Fruit fly (Drosophila melanogaster) whole organism, embryonic: ENCODE measurements around the gene IntS6.

Experiments
- ATbp ChIP-seq: fragments of 200-800 bp; sonication (Bioruptor generic); optimal IDR thresholded peaks from 2 replicates; lab custom pipeline; 2017; ENCODE audit warnings: missing biosample characterization, mild to moderate bottlenecking, missing genetic modification characterization, missing genetic modification reagents
- B-H2 ChIP-seq: fragments of 200-800 bp; sonication (Bioruptor generic); optimal IDR thresholded peaks from 2 replicates; lab custom pipeline; 2018; ENCODE audit warnings: missing biosample characterization, mild to moderate bottlenecking, missing genetic modification characterization
- BEAF-32 ChIP-seq: fragments of 200-800 bp; sonication (Bioruptor generic); optimal IDR thresholded peaks from 3 replicates; lab custom pipeline; 2017; ENCODE audit warnings: missing biosample characterization, missing genetic modification characterization, mild to moderate bottlenecking, moderate library complexity, missing genetic modification reagents
- CG12219 ChIP-seq: fragments of 200-800 bp; sonication (Bioruptor generic); optimal IDR thresholded peaks from 3 replicates; lab custom pipeline; 2018; ENCODE audit warnings: missing biosample characterization, mild to moderate bottlenecking, missing genetic modification characterization
- CG12391 ChIP-seq: fragments of 200-800 bp; sonication (Bioruptor generic); optimal IDR thresholded peaks from 3 replicates; lab custom pipeline; 2018; ENCODE audit warnings: missing biosample characterization, mild to moderate bottlenecking, missing genetic modification characterization, moderate library complexity
- CG15514 ChIP-seq: fragments of 200-800 bp; sonication (Bioruptor generic); optimal IDR thresholded peaks from 3 replicates; lab custom pipeline; 2017; ENCODE audit warnings: missing biosample characterization, missing genetic modification characterization, mild to moderate bottlenecking, moderate library complexity, missing genetic modification reagents
- CG17186 ChIP-seq: fragments of 200-800 bp; sonication (Bioruptor generic); optimal IDR thresholded peaks from 3 replicates; lab custom pipeline; 2017; ENCODE audit warnings: missing biosample characterization, missing genetic modification reagents, missing genetic modification characterization
- CG17385 ChIP-seq: fragments of 200-800 bp; sonication (Bioruptor generic); optimal IDR thresholded peaks from 3 replicates; lab custom pipeline; 2018; ENCODE audit warnings: missing biosample characterization, mild to moderate bottlenecking, missing genetic modification characterization
- CG18011 ChIP-seq: fragments of 200-800 bp; sonication (Bioruptor generic); optimal IDR thresholded peaks from 2 replicates; lab custom pipeline; 2017; ENCODE audit warnings: missing biosample characterization, missing genetic modification characterization, mild to moderate bottlenecking, moderate library complexity, missing genotype
- CG2712 ChIP-seq: fragments of 200-800 bp; optimal IDR thresholded peaks from 3 replicates; lab custom pipeline; 2019; ENCODE audit warnings: missing biosample characterization, mild to moderate bottlenecking, missing genetic modification characterization, moderate library complexity
- CG6854 ChIP-seq: fragments of 200-800 bp; sonication (Bioruptor generic); optimal IDR thresholded peaks from 3 replicates; lab custom pipeline; 2017; ENCODE audit warnings: missing biosample characterization, mild to moderate bottlenecking, missing genetic modification characterization
- CG9215 ChIP-seq: fragments of 200-800 bp; sonication (Bioruptor generic); IDR thresholded peaks from 2 replicates; pipeline ENCODE4 v1.3.6; 2022; ENCODE audit warnings: missing biosample characterization, missing genetic modification characterization
- CG9817 ChIP-seq: fragments of 200-800 bp; sonication (Bioruptor generic); optimal IDR thresholded peaks from 2 replicates; lab custom pipeline; 2018; ENCODE audit warnings: missing biosample characterization, mild to moderate bottlenecking, missing genetic modification characterization, moderate library complexity
- D19A ChIP-seq: fragments of 200-800 bp; optimal IDR thresholded peaks from 3 replicates; lab custom pipeline; 2019; ENCODE audit warnings: missing biosample characterization, mild to moderate bottlenecking, missing genetic modification characterization, moderate library complexity
- Dll ChIP-seq: fragments of 200-800 bp; sonication (Bioruptor generic); IDR thresholded peaks from 4 replicates; pipeline ENCODE4 v1.3.6; 2022; ENCODE audit warnings: missing biosample characterization, missing genetic modification characterization; ENCODE audit not compliant: partially characterized antibody
- Eip74EF ChIP-seq, 2 experiments: fragments of 200-800 bp in 1 of 2; fragments of >200 bp in 1 of 2; sonication (Bioruptor generic) in 1 of 2; optimal IDR thresholded peaks; 2 replicates each; lab custom pipeline; 2017 to 2019; ENCODE audit warnings: missing biosample characterization in 2 of 2, missing genetic modification characterization in 2 of 2, mild to moderate bottlenecking in 1 of 2, moderate library complexity in 1 of 2
- GATAe ChIP-seq: fragments of 200-800 bp; sonication (Bioruptor generic); conservative IDR thresholded peaks from 2 replicates; pipeline ENCODE4 v1.3.6; 2022; ENCODE audit warnings: missing biosample characterization, missing genetic modification characterization
- Hmr ChIP-seq: fragments of 200-800 bp; sonication (Bioruptor generic); optimal IDR thresholded peaks from 3 replicates; lab custom pipeline; 2017; ENCODE audit warnings: mild to moderate bottlenecking, missing biosample characterization, missing genetic modification reagents, missing genetic modification characterization
- Lpt ChIP-seq: fragments of >200 bp; optimal IDR thresholded peaks from 2 replicates; lab custom pipeline; 2018; ENCODE audit warnings: missing biosample characterization, missing genetic modification characterization
- MTF-1 ChIP-seq: fragments of 200-800 bp; sonication (Bioruptor generic); optimal IDR thresholded peaks from 2 replicates; lab custom pipeline; 2018; ENCODE audit warnings: missing biosample characterization, mild to moderate bottlenecking, missing genetic modification characterization, borderline replicate concordance
- Mes4 ChIP-seq: fragments of 200-800 bp; sonication (Bioruptor generic); optimal IDR thresholded peaks from 2 replicates; lab custom pipeline; 2016; ENCODE audit warnings: missing biosample characterization, missing genetic modification characterization
- NK7.1 ChIP-seq: fragments of 200-800 bp; sonication (Bioruptor generic); optimal IDR thresholded peaks from 3 replicates; lab custom pipeline; 2016; ENCODE audit warnings: missing biosample characterization, missing genetic modification characterization
- Oli ChIP-seq: fragments of 200-800 bp; sonication (Bioruptor generic); optimal IDR thresholded peaks from 2 replicates; lab custom pipeline; 2018; ENCODE audit warnings: missing biosample characterization, mild to moderate bottlenecking, missing genetic modification characterization, moderate library complexity
- Opbp ChIP-seq: fragments of 200-800 bp; sonication (Bioruptor generic); IDR thresholded peaks from 3 replicates; pipeline ENCODE4 v1.3.6; 2022; ENCODE audit warnings: missing biosample characterization, missing genetic modification characterization; ENCODE audit not compliant: partially characterized antibody
- Rx ChIP-seq: fragments of 200-800 bp; sonication (Bioruptor generic); IDR thresholded peaks from 2 replicates; pipeline ENCODE4 v1.3.6; 2022; ENCODE audit warnings: missing biosample characterization, missing genetic modification characterization
- Scr ChIP-seq: fragments of 200-800 bp; sonication (Bioruptor generic); IDR thresholded peaks from 2 replicates; pipeline ENCODE4 v1.3.6; 2022; ENCODE audit warnings: missing biosample characterization, missing genetic modification characterization; ENCODE audit not compliant: partially characterized antibody
- Spps ChIP-seq: fragments of 200-800 bp; sonication (Bioruptor generic); optimal IDR thresholded peaks from 2 replicates; lab custom pipeline; 2018; ENCODE audit warnings: missing biosample characterization, mild to moderate bottlenecking, missing genetic modification characterization
- YL-1 ChIP-seq: fragments of 200-800 bp; sonication (Bioruptor generic); optimal IDR thresholded peaks from 3 replicates; lab custom pipeline; 2017; ENCODE audit warnings: missing biosample characterization, mild to moderate bottlenecking, missing genetic modification characterization
- bcd ChIP-seq: fragments of 200-800 bp; sonication (Bioruptor generic); optimal IDR thresholded peaks from 2 replicates; lab custom pipeline; 2017; ENCODE audit warnings: missing biosample characterization, mild to moderate bottlenecking, missing genetic modification characterization
- cato ChIP-seq: fragments of 200-800 bp; sonication (Bioruptor generic); optimal IDR thresholded peaks from 2 replicates; lab custom pipeline; 2016; ENCODE audit warnings: missing biosample characterization, missing genetic modification characterization, borderline replicate concordance
- ci ChIP-seq: fragments of 200-800 bp; sonication (Bioruptor generic); IDR thresholded peaks from 3 replicates; pipeline ENCODE4 v1.3.6; 2022; ENCODE audit warnings: missing biosample characterization, missing genetic modification characterization
- corto ChIP-seq: fragments of 200-800 bp; sonication (Bioruptor generic); optimal IDR thresholded peaks from 2 replicates; lab custom pipeline; 2016; ENCODE audit warnings: missing biosample characterization, mild to moderate bottlenecking, missing genetic modification characterization, moderate library complexity
- da ChIP-seq: fragments of 200-800 bp; sonication (Bioruptor generic); optimal IDR thresholded peaks from 2 replicates; lab custom pipeline; 2016; ENCODE audit warnings: missing biosample characterization, missing genetic modification characterization
- eyg ChIP-seq: fragments of 200-800 bp; sonication (Bioruptor generic); optimal IDR thresholded peaks from 3 replicates; lab custom pipeline; 2016; ENCODE audit warnings: missing biosample characterization, missing genetic modification characterization
- fd3F ChIP-seq: fragments of 200-800 bp; sonication (Bioruptor generic); optimal IDR thresholded peaks from 2 replicates; lab custom pipeline; 2018; ENCODE audit warnings: missing biosample characterization, mild to moderate bottlenecking, missing genetic modification characterization, moderate library complexity
- ftz-f1 ChIP-seq: fragments of 200-800 bp; sonication (Bioruptor generic); optimal IDR thresholded peaks from 2 replicates; lab custom pipeline; 2016; ENCODE audit warnings: missing biosample characterization, missing genetic modification characterization
- hb ChIP-seq: fragments of 200-800 bp; sonication (Bioruptor generic); IDR thresholded peaks from 3 replicates; pipeline ENCODE4 v1.3.6; 2022; ENCODE audit warnings: missing biosample characterization, missing genetic modification characterization; ENCODE audit not compliant: partially characterized antibody
- mirr ChIP-seq: fragments of 200-800 bp; sonication (Bioruptor generic); optimal IDR thresholded peaks from 3 replicates; lab custom pipeline; 2018; ENCODE audit warnings: missing biosample characterization, mild to moderate bottlenecking, missing genetic modification characterization
- mld ChIP-seq: fragments of 200-800 bp; sonication (Bioruptor generic); IDR thresholded peaks from 3 replicates; pipeline ENCODE4 v1.3.6; 2022; ENCODE audit warnings: missing biosample characterization, missing genetic modification characterization; ENCODE audit not compliant: partially characterized antibody
- nerfin-2 ChIP-seq: fragments of 200-800 bp; sonication (Bioruptor generic); IDR thresholded peaks from 2 replicates; pipeline ENCODE4 v1.3.6; 2022; ENCODE audit warnings: missing biosample characterization, missing genetic modification characterization; ENCODE audit not compliant: partially characterized antibody
- pho ChIP-seq: fragments of 200-800 bp; sonication (Bioruptor generic); optimal IDR thresholded peaks from 2 replicates; lab custom pipeline; 2016; ENCODE audit warnings: missing biosample characterization, missing genetic modification characterization
- run ChIP-seq: fragments of 200-800 bp; sonication (Bioruptor generic); optimal IDR thresholded peaks from 3 replicates; lab custom pipeline; 2018; ENCODE audit warnings: missing biosample characterization, mild to moderate bottlenecking, missing genetic modification characterization
- schlank ChIP-seq: fragments of 200-800 bp; sonication (Bioruptor generic); optimal IDR thresholded peaks from 2 replicates; lab custom pipeline; 2018; ENCODE audit warnings: missing biosample characterization, mild to moderate bottlenecking, missing genetic modification characterization
- slp2 ChIP-seq: fragments of 200-800 bp; sonication (Bioruptor generic); optimal IDR thresholded peaks from 2 replicates; lab custom pipeline; 2016; ENCODE audit warnings: missing biosample characterization, missing genetic modification characterization
- unpg ChIP-seq: fragments of 200-800 bp; sonication (Bioruptor generic); optimal IDR thresholded peaks from 3 replicates; lab custom pipeline; 2018; ENCODE audit warnings: missing biosample characterization, mild to moderate bottlenecking, missing genetic modification characterization, moderate library complexity
- usp ChIP-seq: fragments of >200 bp; optimal IDR thresholded peaks from 2 replicates; lab custom pipeline; 2017; ENCODE audit warnings: missing biosample characterization, missing genetic modification characterization

IntS6 gene

DNA sequence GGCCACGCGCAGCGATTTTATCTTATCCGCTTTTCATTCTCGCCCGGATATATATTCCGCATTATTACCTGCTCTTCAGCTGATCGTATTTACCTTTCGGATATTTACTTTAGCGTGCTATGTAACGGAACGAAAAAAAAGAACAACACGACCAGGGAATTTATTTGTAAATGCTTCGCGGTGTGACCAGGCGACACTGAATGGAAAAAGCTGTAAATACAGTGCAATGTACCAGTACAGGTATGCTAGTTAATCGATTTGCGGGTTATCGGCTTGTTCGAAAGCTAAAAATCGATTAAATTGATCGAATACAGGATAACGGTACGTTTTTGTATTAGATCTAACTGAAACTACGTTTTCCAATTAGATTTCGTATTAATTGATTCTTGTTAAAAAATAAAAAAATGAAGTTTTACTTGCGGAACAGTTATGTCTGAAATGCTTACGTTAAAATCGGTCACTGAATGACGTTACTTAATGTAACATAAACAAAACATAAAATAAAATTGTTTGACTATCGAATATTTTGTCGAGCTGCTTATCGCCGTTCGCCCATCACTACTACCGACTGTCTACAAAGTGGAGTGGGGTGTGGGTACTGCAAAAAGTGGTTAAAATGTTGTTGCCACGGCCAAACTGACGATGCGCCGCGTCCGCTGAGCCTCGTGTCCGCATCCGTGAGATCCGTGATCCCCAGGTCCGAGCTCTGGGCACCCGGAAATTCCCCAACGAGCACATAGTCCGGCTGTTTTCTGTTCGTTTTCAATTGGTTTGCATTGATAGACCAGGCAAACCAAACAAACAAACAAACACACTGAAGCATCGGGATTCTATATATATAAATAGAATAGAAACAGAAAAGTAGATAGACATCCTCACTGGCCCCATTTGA is 17.2 kb upstream of the IntS6 start, which contains the start of the genes MAPk-Ak2 and CG42699 (continued):
- TF ChIP-seq CG17186 (GFP tag; lab: Kevin White, UChicago) = peak; percentile 4
- peak; percentile 76 for TF ChIP-seq Mes4 (GFP tag; lab: Kevin White, UChicago)
- no peak for TF ChIP-seq corto (GFP tag; lab: Kevin White, UChicago)
- TF ChIP-seq NK7.1 (GFP tag; lab: Kevin White, UChicago) = peak; percentile 65
- TF ChIP-seq CG12219 = peak; percentile 62
- no peak for TF ChIP-seq Rx (GFP tag; lab: Robert Waterston, UW)
- TF ChIP-seq da (GFP tag; lab: Kevin White, UChicago) = peak; percentile 66
- TF ChIP-seq CG18011 (GFP tag; lab: Kevin White, UChicago) = peak; percentile 29
- peak; percentile 64 for TF ChIP-seq BEAF-32
- peak; percentile 93 for TF ChIP-seq MTF-1 (GFP tag; lab: Kevin White, UChicago)
- TF ChIP-seq usp (GFP tag; lab: Kevin White, UChicago) = no peak
- TF ChIP-seq CG12391 (tag; lab: Kevin White, UChicago) = peak; percentile 43
- peak; percentile 51 for TF ChIP-seq D19A (tag; lab: Kevin White, UChicago)
- TF ChIP-seq CG15514 (GFP tag; lab: Kevin White, UChicago) = peak; percentile 75
- peak; percentile 72 for TF ChIP-seq bcd (GFP tag; lab: Kevin White, UChicago)
- peak; percentile 88 for TF ChIP-seq ATbp (GFP tag; lab: Kevin White, UChicago)
- peak; percentile 92 for TF ChIP-seq YL-1 (GFP tag; lab: Kevin White, UChicago)
- peak; percentile 62; the same call in 2 of the 4 replicates for TF ChIP-seq Dll (GFP tag; lab: Robert Waterston, UW)
- TF ChIP-seq ci = peak; percentile 90
- TF ChIP-seq nerfin-2 (GFP tag; lab: Robert Waterston, UW) = peak; percentile 84
- TF ChIP-seq cato (GFP tag; lab: Kevin White, UChicago) = peak; percentile 60
- TF ChIP-seq Lpt (GFP tag; lab: Kevin White, UChicago) = no peak
- TF ChIP-seq CG2712 (tag; lab: Kevin White, UChicago) = peak; percentile 53
- TF ChIP-seq GATAe (GFP tag; lab: Robert Waterston, UW) = 0 out of 2 replicates have a peak, but pooled peaks have one; percentile 26
- peak; percentile 51 for TF ChIP-seq Spps (tag; lab: Kevin White, UChicago)
- TF ChIP-seq eyg (GFP tag; lab: Kevin White, UChicago) = peak; percentile 83
- peak; percentile 82 for TF ChIP-seq hb (GFP tag; lab: Robert Waterston, UW)
- TF ChIP-seq pho = peak; percentile 81
- TF ChIP-seq slp2 (GFP tag; lab: Kevin White, UChicago) = peak; percentile 56
- peak; percentile 3 for TF ChIP-seq Oli
- no peak for TF ChIP-seq ftz-f1 (GFP tag; lab: Kevin White, UChicago)
- TF ChIP-seq mirr (GFP tag; lab: Kevin White, UChicago) = peak; percentile 89
- peak; percentile 47 for TF ChIP-seq CG9817 (tag; lab: Kevin White, UChicago)
- TF ChIP-seq unpg (GFP tag; lab: Kevin White, UChicago) = peak; percentile 63
- peak; percentile 61; the same call in 2 of the 3 replicates for TF ChIP-seq mld
- no peak for TF ChIP-seq CG9215 (GFP tag; lab: Robert Waterston, UW)
- peak; percentile 87 for TF ChIP-seq B-H2 (GFP tag; lab: Kevin White, UChicago)
- TF ChIP-seq Hmr (GFP tag; lab: Kevin White, UChicago) = peak; percentile 90
- TF ChIP-seq CG17385 (GFP tag; lab: Kevin White, UChicago) = peak; percentile 81
- peak; percentile 74 for TF ChIP-seq CG6854 (GFP tag; lab: Kevin White, UChicago)
- peak; percentile 62 for TF ChIP-seq run (tag; lab: Kevin White, UChicago)
- peak; percentile 83 for TF ChIP-seq schlank (tag; lab: Kevin White, UChicago)
- peak; percentile 79 for TF ChIP-seq fd3F (GFP tag; lab: Kevin White, UChicago)
- peak in 1 of 2 experiments; percentile 55 for TF ChIP-seq Eip74EF (GFP tag; optimal IDR thresholded peaks at IDR 0.05; lab: Kevin White, UChicago)
- TF ChIP-seq Scr (GFP tag; lab: Robert Waterston, UW) = peak; percentile 66
- TF ChIP-seq Opbp (GFP tag; lab: Robert Waterston, UW) = peak; percentile 66; the same call in 2 of the 3 replicates
